1 fruit fly cellular context compared by ENCODE assay signal in the genomic region with DNA sequence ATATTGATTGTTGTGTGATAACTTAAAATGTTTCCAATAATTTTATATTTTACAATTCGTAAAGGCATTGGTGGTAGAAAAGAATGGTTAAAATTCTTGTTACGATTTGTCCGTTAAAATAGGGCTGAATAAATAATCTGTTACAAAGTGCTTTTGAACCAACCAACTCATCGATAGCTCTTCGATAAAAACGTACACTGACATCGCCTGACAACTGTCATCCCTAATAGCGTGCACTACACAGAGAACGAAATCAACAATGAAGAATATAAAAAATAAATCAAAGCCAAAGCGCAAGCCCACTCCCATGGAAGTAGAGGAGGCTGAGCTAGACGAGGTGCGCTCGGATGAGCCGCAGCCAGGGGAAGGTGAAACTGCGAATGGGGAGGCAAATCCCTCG.
TF ChIP-seq lines count a peak whose summit lies in the region.

A gene (plus strand): TSS at position 207 of the 400 bp plus-strand sequence.

TF ChIP-seq in whole organism, embryonic, 481 proteins besides CTCF, POLR2A, EP300 and RAD21 (continued from another document):
- TF ChIP-seq sens (GFP tag; lab: Kevin White, UChicago) (peak; percentile 80), CG7839 (tag; optimal IDR thresholded peaks at IDR 0.05; lab: Kevin White, UChicago) (no peak), CG2129 (GFP tag; IDR thresholded peaks at IDR 0.05; lab: Robert Waterston, UW; ENCODE audit: partially characterized antibody) (peak; percentile 32; the same call in 1 of the 2 replicates), sna (GFP tag; IDR thresholded peaks at IDR 0.05; lab: Robert Waterston, UW; ENCODE audit: partially characterized antibody) (peak; percentile 66), disco-r (GFP tag; optimal IDR thresholded peaks at IDR 0.05; lab: Kevin White, UChicago) (no peak), CG12942 (GFP tag; optimal IDR thresholded peaks at IDR 0.05; lab: Kevin White, UChicago) (no peak), nerfin-2 (GFP tag; IDR thresholded peaks at IDR 0.05; lab: Robert Waterston, UW; ENCODE audit: partially characterized antibody) (peak; percentile 59; the same call in 1 of the 2 replicates), CG34422 (GFP tag; IDR thresholded peaks at IDR 0.05; lab: Robert Waterston, UW) (no peak), hth (optimal IDR thresholded peaks at IDR 0.05; lab: Kevin White, UChicago) (no peak), Dip3 (GFP tag; optimal IDR thresholded peaks at IDR 0.05; lab: Kevin White, UChicago) (no peak), CG2712 (tag; optimal IDR thresholded peaks at IDR 0.05; lab: Kevin White, UChicago) (peak; percentile 4), Dref (GFP tag; IDR thresholded peaks at IDR 0.05; lab: Robert Waterston, UW) (peak; percentile 85), CG7928 (GFP tag; optimal IDR thresholded peaks at IDR 0.05; lab: Kevin White, UChicago) (peak; percentile 85), inv (GFP tag; IDR thresholded peaks at IDR 0.05; lab: Robert Waterston, UW; ENCODE audit: partially characterized antibody) (peak; percentile 54), HLH4C (GFP tag; IDR thresholded peaks at IDR 0.05; lab: Robert Waterston, UW; ENCODE audit: partially characterized antibody) (peak; percentile 72), Med (GFP tag; lab: Kevin White, UChicago) (peak; percentile 70), CG12299 (tag; optimal IDR thresholded peaks at IDR 0.05; lab: Kevin White, UChicago) (no peak), CG8944 (GFP tag; optimal IDR thresholded peaks at IDR 0.05; lab: Kevin White, UChicago) (no peak), D19A (tag; optimal IDR thresholded peaks at IDR 0.05; lab: Kevin White, UChicago) (no peak), nom (GFP tag; optimal IDR thresholded peaks at IDR 0.05; lab: Kevin White, UChicago) (peak; percentile 16), CG16779 (GFP tag; IDR thresholded peaks at IDR 0.05; lab: Robert Waterston, UW) (no peak), CG14441 (GFP tag; IDR thresholded peaks at IDR 0.05; lab: Robert Waterston, UW) (no peak), chinmo (GFP tag; IDR thresholded peaks at IDR 0.05; lab: Robert Waterston, UW; ENCODE audit: partially characterized antibody) (0 out of 4 replicates have a peak, but pooled peaks have one; percentile 77), CG13287 (GFP tag; IDR thresholded peaks at IDR 0.05; lab: Robert Waterston, UW; ENCODE audit: partially characterized antibody) (peak; percentile 83), CG18619 (GFP tag; optimal IDR thresholded peaks at IDR 0.05; lab: Kevin White, UChicago) (no peak), MBD-R2 (GFP tag; IDR thresholded peaks at IDR 0.05; lab: Robert Waterston, UW) (peak; percentile 65), CG3163 (GFP tag; optimal IDR thresholded peaks at IDR 0.05; lab: Kevin White, UChicago) (no peak), dmrt99B (tag; optimal IDR thresholded peaks at IDR 0.05; lab: Kevin White, UChicago) (no peak), ato (GFP tag; IDR thresholded peaks at IDR 0.05; lab: Robert Waterston, UW; ENCODE audit: partially characterized antibody) (peak; percentile 48), row (GFP tag; IDR thresholded peaks at IDR 0.05; lab: Robert Waterston, UW) (peak; percentile 47; the same call in 2 of the 3 replicates), knrl (GFP tag; IDR thresholded peaks at IDR 0.05; lab: Robert Waterston, UW; ENCODE audit: partially characterized antibody) (peak; percentile 61; the same call in 2 of the 3 replicates), stwl (tag; optimal IDR thresholded peaks at IDR 0.05; lab: Kevin White, UChicago) (peak; percentile 57), mld (GFP tag; IDR thresholded peaks at IDR 0.05; lab: Robert Waterston, UW; ENCODE audit: partially characterized antibody) (no peak), CG9932 (GFP tag; IDR thresholded peaks at IDR 0.05; lab: Robert Waterston, UW) (peak; percentile 46; the same call in 1 of the 2 replicates), hb (GFP tag; IDR thresholded peaks at IDR 0.05; lab: Robert Waterston, UW; ENCODE audit: partially characterized antibody) (peak; percentile 58; the same call in 2 of the 3 replicates), unc-4 (GFP tag; IDR thresholded peaks at IDR 0.05; lab: Robert Waterston, UW; ENCODE audit: partially characterized antibody) (peak; percentile 79), Doc3 (GFP tag; IDR thresholded peaks at IDR 0.05; lab: Robert Waterston, UW; ENCODE audit: partially characterized antibody) (peak; percentile 53; the same call in 2 of the 3 replicates), pzg (GFP tag; optimal IDR thresholded peaks at IDR 0.05; lab: Kevin White, UChicago) (peak; percentile 59), Myb (GFP tag; optimal IDR thresholded peaks at IDR 0.05; lab: Kevin White, UChicago) (peak; percentile 94), slbo (GFP tag; IDR thresholded peaks at IDR 0.05; lab: Robert Waterston, UW) (0 out of 2 replicates have a peak, but pooled peaks have one; percentile 18), MESR4 (GFP tag; optimal IDR thresholded peaks at IDR 0.05; lab: Kevin White, UChicago) (peak; percentile 4), CG3407 (GFP tag; optimal IDR thresholded peaks at IDR 0.05; lab: Kevin White, UChicago) (no peak), tna (GFP tag; IDR thresholded peaks at IDR 0.05; lab: Robert Waterston, UW; ENCODE audit: partially characterized antibody) (0 out of 2 replicates have a peak, but pooled peaks have one; percentile 48), Dip2 (GFP tag; IDR thresholded peaks at IDR 0.05; lab: Robert Waterston, UW) (no peak), CG31441 (GFP tag; IDR thresholded peaks at IDR 0.05; lab: Robert Waterston, UW) (no peak), Kr (GFP tag; optimal IDR thresholded peaks at IDR 0.05; lab: Kevin White, UChicago) (no peak), Bgb (GFP tag; IDR thresholded peaks at IDR 0.05; lab: Robert Waterston, UW; ENCODE audit: partially characterized antibody) (peak; percentile 75), zen2 (GFP tag; IDR thresholded peaks at IDR 0.05; lab: Robert Waterston, UW; ENCODE audit: partially characterized antibody) (peak; percentile 66; the same call in 2 of the 3 replicates), vnd (GFP tag; IDR thresholded peaks at IDR 0.05; lab: Robert Waterston, UW; ENCODE audit: partially characterized antibody) (peak; percentile 60; the same call in 2 of the 3 replicates), CG15514 (GFP tag; optimal IDR thresholded peaks at IDR 0.05; lab: Kevin White, UChicago) (peak; percentile 81), Dll (GFP tag; IDR thresholded peaks at IDR 0.05; lab: Robert Waterston, UW; ENCODE audit: partially characterized antibody) (peak; percentile 75), Doc2 (GFP tag; IDR thresholded peaks at IDR 0.05; lab: Robert Waterston, UW) (no peak), CG12769 (tag; optimal IDR thresholded peaks at IDR 0.05; lab: Kevin White, UChicago) (no peak), CG14710 (tag; optimal IDR thresholded peaks at IDR 0.05; lab: Kevin White, UChicago) (peak; percentile 2), sug (tag; optimal IDR thresholded peaks at IDR 0.05; lab: Kevin White, UChicago) (peak; percentile 2), ase (GFP tag; IDR thresholded peaks at IDR 0.05; lab: Robert Waterston, UW) (0 out of 3 replicates have a peak, but pooled peaks have one; percentile 7), CG16813 (GFP tag; IDR thresholded peaks at IDR 0.05; lab: Robert Waterston, UW; ENCODE audit: partially characterized antibody) (peak; percentile 68), CG34224 (GFP tag; IDR thresholded peaks at IDR 0.05; lab: Robert Waterston, UW; ENCODE audit: partially characterized antibody) (peak; percentile 74), Pdp1 (GFP tag; optimal IDR thresholded peaks at IDR 0.05; lab: Kevin White, UChicago) (peak in 1 of 2 experiments; percentile 28), Side (GFP tag; optimal IDR thresholded peaks at IDR 0.05; lab: Kevin White, UChicago) (no peak), luna (GFP tag; optimal IDR thresholded peaks at IDR 0.05; lab: Kevin White, UChicago) (no peak), Dp (GFP tag; optimal IDR thresholded peaks at IDR 0.05; lab: Kevin White, UChicago) (peak; percentile 39), Eip74EF (GFP tag; optimal IDR thresholded peaks at IDR 0.05; lab: Kevin White, UChicago) (no peak), vvl (GFP tag; IDR thresholded peaks at IDR 0.05; lab: Robert Waterston, UW) (no peak), Scr (GFP tag; IDR thresholded peaks at IDR 0.05; lab: Robert Waterston, UW; ENCODE audit: partially characterized antibody) (peak; percentile 70)
